Fruit fly (Drosophila melanogaster): ENCODE data around the gene Gapdh2.

DNA sequence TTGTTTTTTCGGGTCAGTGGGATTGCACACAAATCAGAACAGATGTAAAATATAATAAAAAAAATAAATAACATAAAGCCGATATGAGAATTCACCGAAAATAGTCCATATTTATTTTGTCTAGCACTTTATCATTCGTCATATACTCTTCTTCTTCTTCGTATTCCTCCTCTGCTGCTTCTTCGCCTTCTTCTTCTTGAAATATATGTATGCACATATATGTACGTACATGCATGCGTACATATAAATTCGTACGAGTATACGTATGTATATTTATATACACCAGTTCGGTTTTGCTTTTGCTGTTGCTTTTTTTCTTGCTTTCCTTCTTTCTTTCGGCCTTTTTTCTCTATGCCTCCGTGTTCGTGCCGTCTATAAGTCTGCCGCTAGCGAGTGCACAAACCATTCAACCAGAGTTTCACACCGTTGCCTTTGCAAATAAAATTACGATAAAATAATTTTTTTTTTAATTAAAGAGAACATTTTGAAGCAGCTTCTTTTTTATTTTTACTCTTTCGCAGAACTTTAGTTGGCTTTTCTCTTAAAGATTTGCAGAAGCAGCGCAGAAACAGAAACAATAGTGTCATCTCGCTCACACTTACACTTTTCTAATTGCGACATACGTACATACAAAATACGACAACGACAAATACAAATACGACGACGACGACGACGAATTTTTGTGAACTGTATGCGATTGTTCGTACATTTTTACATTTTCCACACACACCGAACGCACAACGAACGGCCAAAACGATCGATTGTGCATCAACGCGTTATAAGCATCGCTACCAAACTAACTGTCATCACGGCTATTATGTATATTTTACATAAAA, 18.7 kb downstream of the Gapdh2 start:
- TF ChIP-seq Hr78 (GFP tag; optimal IDR thresholded peaks at IDR 0.05) = no peak
- TF ChIP-seq Abd-B (GFP tag; optimal IDR thresholded peaks at IDR 0.05) = no peak
- TF ChIP-seq h (GFP tag; optimal IDR thresholded peaks at IDR 0.05) = no peak
- no peak for TF ChIP-seq OdsH (GFP tag; optimal IDR thresholded peaks at IDR 0.05)
- no peak for TF ChIP-seq rgr (GFP tag; optimal IDR thresholded peaks at IDR 0.05)
- no peak for TF ChIP-seq CrebA (GFP tag; optimal IDR thresholded peaks at IDR 0.05; ENCODE audit: borderline replicate concordance)
- TF ChIP-seq sage (GFP tag; optimal IDR thresholded peaks at IDR 0.05) = peak; percentile 67
- peak; percentile 100 for TF ChIP-seq psq (GFP tag; optimal IDR thresholded peaks at IDR 0.05)
- TF ChIP-seq pan (optimal IDR thresholded peaks at IDR 0.05) = no peak
- no peak for TF ChIP-seq foxo (GFP tag; optimal IDR thresholded peaks at IDR 0.05)
- no peak for TF ChIP-seq brk (GFP tag; optimal IDR thresholded peaks at IDR 0.05)
- no peak for TF ChIP-seq sv (GFP tag; optimal IDR thresholded peaks at IDR 0.05)
- no peak for TF ChIP-seq usp (GFP tag; optimal IDR thresholded peaks at IDR 0.05)
- no peak for TF ChIP-seq lola (GFP tag; optimal IDR thresholded peaks at IDR 0.05)

Data from whole organism, wandering third instar larva.